Worm (Caenorhabditis elegans) whole organism, L2 larva: ENCODE data around the gene F32D8.13.

ENCODE experiments used
- C34F6.9 ChIP-seq: fragments of 150-350 bp; optimal IDR thresholded peaks from 2 replicates; lab custom pipeline; 2014; ENCODE audit warnings: missing biosample characterization, missing genetic modification characterization
- F13H6.1 ChIP-seq: sonication (generic microtip); optimal IDR thresholded peaks from 2 replicates; lab custom pipeline; 2016; ENCODE audit warnings: missing genetic modification characterization, missing compliant biosample characterization
- R02D3.7 ChIP-seq: fragments of 150-350 bp; optimal IDR thresholded peaks from 2 replicates; lab custom pipeline; 2014; ENCODE audit warnings: missing biosample characterization, missing genetic modification characterization
- Y55F3AM.14 ChIP-seq: fragments of 200-800 bp; sonication (Bioruptor generic); optimal IDR thresholded peaks from 2 replicates; lab custom pipeline; 2018; ENCODE audit warnings: mild to moderate bottlenecking, missing genetic modification characterization, missing compliant biosample characterization
- ZK546.5 ChIP-seq: sonication (generic microtip); optimal IDR thresholded peaks from 2 replicates; lab custom pipeline; 2017; ENCODE audit warnings: missing biosample characterization, missing genetic modification characterization
- alr-1 ChIP-seq: fragments of 150-350 bp; optimal IDR thresholded peaks from 2 replicates; lab custom pipeline; 2014; ENCODE audit warnings: missing biosample characterization, missing genetic modification characterization
- aly-2 ChIP-seq: fragments of 150-350 bp; optimal IDR thresholded peaks from 2 replicates; lab custom pipeline; 2014; ENCODE audit warnings: missing biosample characterization, missing genetic modification characterization
- ama-1 ChIP-seq: fragments of 150-350 bp; optimal IDR thresholded peaks from 2 replicates; lab custom pipeline; 2018; ENCODE audit warnings: inconsistent platforms
- blmp-1 ChIP-seq: sonication (generic microtip); optimal IDR thresholded peaks from 2 replicates; lab custom pipeline; 2017; ENCODE audit warnings: missing genetic modification characterization, mild to moderate bottlenecking, missing compliant biosample characterization, antibody characterized with exemption, moderate library complexity; ENCODE audit not compliant: insufficient read depth
- ceh-16 ChIP-seq: fragments of 150-350 bp; optimal IDR thresholded peaks from 2 replicates; lab custom pipeline; 2014; ENCODE audit warnings: missing biosample characterization, missing genetic modification characterization
- ceh-82 ChIP-seq: fragments of 150-350 bp; optimal IDR thresholded peaks from 2 replicates; lab custom pipeline; 2014; ENCODE audit warnings: missing biosample characterization, missing genetic modification characterization
- crh-2 ChIP-seq: sonication (generic microtip); optimal IDR thresholded peaks from 2 replicates; lab custom pipeline; 2017; ENCODE audit warnings: missing biosample characterization, missing genetic modification characterization
- dmd-4 ChIP-seq: sonication (generic microtip); optimal IDR thresholded peaks from 2 replicates; lab custom pipeline; 2017; ENCODE audit warnings: missing biosample characterization, missing genetic modification characterization
- elt-1 ChIP-seq: fragments of 150-350 bp; optimal IDR thresholded peaks from 2 replicates; lab custom pipeline; 2014; ENCODE audit warnings: missing biosample characterization, missing genetic modification characterization
- elt-3 ChIP-seq: sonication (generic microtip); optimal IDR thresholded peaks from 2 replicates; lab custom pipeline; 2017; ENCODE audit warnings: missing biosample characterization, missing genetic modification characterization
- fos-1 ChIP-seq: fragments of 150-350 bp; optimal IDR thresholded peaks from 2 replicates; lab custom pipeline; 2014; ENCODE audit warnings: missing biosample characterization, missing genetic modification characterization
- gmeb-1 ChIP-seq: fragments of 150-350 bp; optimal IDR thresholded peaks from 2 replicates; lab custom pipeline; 2014; ENCODE audit warnings: missing biosample characterization, missing genetic modification characterization
- lin-13 ChIP-seq: fragments of 150-350 bp; optimal IDR thresholded peaks from 2 replicates; lab custom pipeline; 2014; ENCODE audit warnings: missing biosample characterization, missing genetic modification reagents, missing genetic modification characterization
- lin-39 ChIP-seq: fragments of 150-350 bp; optimal IDR thresholded peaks from 2 replicates; lab custom pipeline; 2014; ENCODE audit warnings: missing biosample characterization, missing genetic modification reagents, missing genetic modification characterization
- lsy-2 ChIP-seq, 2 experiments: fragments of 150-350 bp in 1 of 2; sonication (generic microtip) in 1 of 2; optimal IDR thresholded peaks; 2 replicates each; lab custom pipeline; 2014 to 2017; ENCODE audit warnings: missing biosample characterization in 2 of 2, missing genetic modification characterization in 2 of 2
- mab-5 ChIP-seq: fragments of 150-350 bp; optimal IDR thresholded peaks from 2 replicates; lab custom pipeline; 2014; ENCODE audit warnings: missing biosample characterization, missing genetic modification characterization
- mbf-1 ChIP-seq: sonication (generic microtip); optimal IDR thresholded peaks from 2 replicates; lab custom pipeline; 2017; ENCODE audit warnings: missing biosample characterization, missing genetic modification characterization
- nhr-10 ChIP-seq: sonication (generic microtip); optimal IDR thresholded peaks from 2 replicates; lab custom pipeline; 2017; ENCODE audit warnings: missing biosample characterization, missing genetic modification characterization
- nhr-11 ChIP-seq: fragments of 150-350 bp; optimal IDR thresholded peaks from 2 replicates; lab custom pipeline; 2014; ENCODE audit warnings: missing biosample characterization, missing genetic modification characterization
- nhr-12 ChIP-seq: fragments of 150-350 bp; optimal IDR thresholded peaks from 2 replicates; lab custom pipeline; 2014; ENCODE audit warnings: missing biosample characterization, missing genetic modification characterization
- nhr-129 ChIP-seq: fragments of 150-350 bp; optimal IDR thresholded peaks from 2 replicates; lab custom pipeline; 2014; ENCODE audit warnings: missing biosample characterization, missing genetic modification characterization
- nhr-21 ChIP-seq: fragments of 150-350 bp; optimal IDR thresholded peaks from 2 replicates; lab custom pipeline; 2014; ENCODE audit warnings: missing biosample characterization, missing genetic modification characterization
- nhr-23 ChIP-seq: fragments of 150-350 bp; optimal IDR thresholded peaks from 2 replicates; lab custom pipeline; 2014; ENCODE audit warnings: missing biosample characterization, missing genetic modification reagents, missing genetic modification characterization
- nhr-237 ChIP-seq: fragments of 150-350 bp; optimal IDR thresholded peaks from 2 replicates; lab custom pipeline; 2014; ENCODE audit warnings: missing biosample characterization, missing genetic modification characterization
- nhr-25 ChIP-seq: fragments of 150-350 bp; sonication (generic microtip); optimal IDR thresholded peaks from 3 replicates; lab custom pipeline; 2014; ENCODE audit warnings: missing biosample characterization, missing genetic modification characterization
- nhr-6 ChIP-seq: fragments of 150-350 bp; optimal IDR thresholded peaks from 2 replicates; lab custom pipeline; 2014; ENCODE audit warnings: missing biosample characterization, missing genetic modification characterization
- nhr-77 ChIP-seq: fragments of 150-350 bp; optimal IDR thresholded peaks from 2 replicates; lab custom pipeline; 2014; ENCODE audit warnings: missing biosample characterization, missing genetic modification characterization
- peb-1 ChIP-seq: fragments of 150-350 bp; optimal IDR thresholded peaks from 2 replicates; lab custom pipeline; 2014; ENCODE audit warnings: missing biosample characterization, missing genetic modification characterization
- sem-4 ChIP-seq: fragments of 150-350 bp; optimal IDR thresholded peaks from 2 replicates; lab custom pipeline; 2014; ENCODE audit warnings: missing biosample characterization, missing genetic modification reagents, missing genetic modification characterization
- skn-1 ChIP-seq: sonication (generic microtip); optimal IDR thresholded peaks from 2 replicates; lab custom pipeline; 2017; ENCODE audit warnings: missing biosample characterization, missing genetic modification characterization
- sma-3 ChIP-seq: sonication (generic microtip); optimal IDR thresholded peaks from 2 replicates; lab custom pipeline; 2016; ENCODE audit warnings: missing genetic modification reagents, missing genetic modification characterization, missing compliant biosample characterization
- sma-9 ChIP-seq, 2 experiments: fragments of 150-350 bp in 1 of 2; sonication (generic microtip) in 1 of 2; optimal IDR thresholded peaks; 2 replicates each; lab custom pipeline; 2014 to 2016; ENCODE audit warnings: missing genetic modification characterization in 2 of 2, mild to moderate bottlenecking in 1 of 2, missing biosample characterization in 1 of 2, missing compliant biosample characterization in 1 of 2, missing genetic modification reagents in 1 of 2, moderate library complexity in 1 of 2
- snpc-4 ChIP-seq: fragments of 150-350 bp; optimal IDR thresholded peaks from 2 replicates; lab custom pipeline; 2014; ENCODE audit warnings: missing biosample characterization, missing genetic modification characterization
- unc-55 ChIP-seq: fragments of 150-350 bp; sonication (generic microtip); optimal IDR thresholded peaks from 3 replicates; lab custom pipeline; 2014; ENCODE audit warnings: missing biosample characterization, missing genetic modification reagents, missing genetic modification characterization
- unc-62 ChIP-seq: fragments of 150-350 bp; optimal IDR thresholded peaks from 2 replicates; lab custom pipeline; 2014; ENCODE audit warnings: missing biosample characterization, missing genetic modification reagents, missing genetic modification characterization
- zag-1 ChIP-seq: fragments of 150-350 bp; optimal IDR thresholded peaks from 2 replicates; lab custom pipeline; 2014; ENCODE audit warnings: missing biosample characterization, missing genetic modification characterization
- ztf-11 ChIP-seq: sonication (generic microtip); optimal IDR thresholded peaks from 2 replicates; lab custom pipeline; 2017; ENCODE audit warnings: missing biosample characterization, missing genetic modification characterization
- ztf-4 ChIP-seq: fragments of 150-350 bp; optimal IDR thresholded peaks from 2 replicates; lab custom pipeline; 2014; ENCODE audit warnings: missing biosample characterization, missing genetic modification characterization

The F32D8.13 gene

DNA sequence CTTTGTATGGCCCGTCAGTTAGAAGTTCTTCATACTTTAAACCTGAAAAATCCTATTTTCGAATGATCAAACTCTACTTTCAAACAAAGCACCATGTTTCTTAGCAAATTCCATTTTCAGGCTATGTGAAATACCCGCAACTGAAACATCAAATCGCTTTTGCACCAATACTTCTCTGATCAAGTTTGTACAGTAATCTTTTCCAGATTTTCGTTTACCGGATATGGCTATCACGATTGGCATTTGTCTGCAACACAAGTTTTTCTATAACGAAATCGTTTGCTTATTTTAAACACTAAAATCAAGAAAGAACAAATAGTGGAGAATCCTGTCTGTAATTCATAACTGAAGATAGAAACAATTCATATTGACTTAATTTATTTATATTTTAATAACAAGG is at the start of gene F32D8.13:
TSS of gene F32D8.13 (minus strand) at position 249 of the 400 bp plus-strand sequence.
- TF ChIP-seq nhr-12 (tag; lab: Kevin White, UChicago): no peak
- no peak for TF ChIP-seq zag-1 (tag; lab: Kevin White, UChicago)
- peak; percentile 0 for TF ChIP-seq gmeb-1
- TF ChIP-seq peb-1 (tag; lab: Kevin White, UChicago): no peak
- TF ChIP-seq ama-1 (lab: Kevin White, UChicago): peak; percentile 56
- TF ChIP-seq ztf-4 (tag; lab: Kevin White, UChicago): no peak
- peak; percentile 17 for TF ChIP-seq nhr-25
- peak in 1 of 2 experiments; percentile 0 for TF ChIP-seq lsy-2 (tag; optimal IDR thresholded peaks at IDR 0.05; lab: Kevin White, UChicago)
- TF ChIP-seq ZK546.5 (tag; lab: Kevin White, UChicago): peak; percentile 10

DNA sequence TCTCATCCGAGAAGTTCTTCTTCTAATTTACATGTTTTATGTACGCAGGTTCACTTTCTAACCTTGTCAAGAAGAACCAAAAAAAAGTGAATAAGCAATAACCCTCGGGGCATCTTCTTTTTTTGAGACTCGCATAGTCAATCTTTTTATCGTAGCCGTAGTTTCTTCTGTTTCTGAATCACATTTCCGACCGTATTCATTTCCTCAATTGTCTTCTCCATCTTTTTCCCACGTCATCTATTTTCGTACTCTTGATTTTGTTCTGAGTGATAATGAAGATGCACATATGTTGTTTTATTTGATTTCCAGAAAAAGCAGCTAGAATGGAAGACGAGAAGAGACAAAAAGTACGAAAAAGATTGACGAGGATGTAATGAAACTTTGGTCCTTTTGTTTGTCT is 48.6 kb upstream of the F32D8.13 start:
- TF ChIP-seq nhr-10 (tag; lab: Kevin White, UChicago): no peak
- TF ChIP-seq snpc-4 (tag; lab: Kevin White, UChicago): no peak
- no peak for TF ChIP-seq ZK546.5 (tag; lab: Kevin White, UChicago)
- no peak for TF ChIP-seq lin-13 (GFP tag; lab: Kevin White, UChicago)
- TF ChIP-seq C34F6.9 (tag; lab: Kevin White, UChicago): no peak
- TF ChIP-seq lsy-2 (tag; optimal IDR thresholded peaks at IDR 0.05; lab: Kevin White, UChicago): peak in 1 of 2 experiments; percentile 15

DNA sequence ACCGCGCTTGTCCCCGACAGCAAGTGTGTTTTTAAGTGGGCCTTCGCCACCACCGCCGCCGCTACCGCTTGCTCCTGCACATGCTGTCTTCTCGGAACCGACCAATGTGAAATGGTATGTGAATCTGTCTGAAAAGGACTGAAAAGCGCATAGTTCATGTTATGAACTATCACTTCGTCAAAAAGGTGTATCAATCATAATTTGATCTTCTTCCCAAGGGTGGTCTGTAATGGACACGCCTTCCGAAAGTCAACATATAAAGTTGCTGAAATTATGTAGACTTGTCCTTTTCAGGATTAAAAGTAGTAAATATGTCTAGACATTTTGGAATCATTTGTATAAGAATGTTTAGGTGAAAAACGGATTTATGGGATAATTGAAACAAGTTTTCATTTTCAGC is 45.8 kb upstream of the F32D8.13 start, which contains the start of gene zip-9:
TSS of gene zip-9 (plus strand) at position 301 of the 400 bp plus-strand sequence.
- TF ChIP-seq mbf-1 (tag; lab: Kevin White, UChicago) (no peak), lin-39 (tag; lab: Kevin White, UChicago) (no peak), sma-9 (GFP tag; optimal IDR thresholded peaks at IDR 0.05; lab: Kevin White, UChicago) (no peak), sma-9 (tag; optimal IDR thresholded peaks at IDR 0.05; lab: Kevin White, UChicago) (no peak), skn-1 (tag; lab: Kevin White, UChicago) (no peak), nhr-237 (no peak), sem-4 (tag; lab: Kevin White, UChicago) (no peak), aly-2 (no peak), nhr-25 (no peak), alr-1 (tag; lab: Kevin White, UChicago) (no peak)

DNA sequence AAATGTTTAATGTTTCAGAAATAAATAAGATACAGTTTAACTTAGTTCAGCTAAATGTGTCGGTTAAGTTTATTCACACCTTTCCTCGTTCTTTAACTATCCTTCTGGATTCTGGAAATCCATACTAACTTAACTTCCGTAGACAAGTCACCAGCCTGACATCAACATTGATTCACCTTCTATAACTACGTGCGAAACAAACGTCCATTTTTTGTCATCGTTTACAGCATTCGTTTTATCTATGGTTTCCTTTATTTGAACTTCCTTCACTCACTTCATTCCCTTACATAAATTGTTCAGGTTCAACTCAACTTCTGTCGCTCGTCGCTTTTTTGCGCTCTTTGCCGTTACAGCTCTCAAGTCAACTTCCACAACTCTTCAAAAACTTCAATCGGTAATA is 44.8 kb upstream of the F32D8.13 start, which contains the start of gene F17C11.26:
TSS of gene F17C11.26 (plus strand) at position 301 of the 400 bp plus-strand sequence.
- TF ChIP-seq nhr-237: no peak
- no peak for TF ChIP-seq unc-55
- no peak for TF ChIP-seq ceh-16 (tag; lab: Kevin White, UChicago)
- no peak for TF ChIP-seq nhr-21
- TF ChIP-seq nhr-25: no peak

DNA sequence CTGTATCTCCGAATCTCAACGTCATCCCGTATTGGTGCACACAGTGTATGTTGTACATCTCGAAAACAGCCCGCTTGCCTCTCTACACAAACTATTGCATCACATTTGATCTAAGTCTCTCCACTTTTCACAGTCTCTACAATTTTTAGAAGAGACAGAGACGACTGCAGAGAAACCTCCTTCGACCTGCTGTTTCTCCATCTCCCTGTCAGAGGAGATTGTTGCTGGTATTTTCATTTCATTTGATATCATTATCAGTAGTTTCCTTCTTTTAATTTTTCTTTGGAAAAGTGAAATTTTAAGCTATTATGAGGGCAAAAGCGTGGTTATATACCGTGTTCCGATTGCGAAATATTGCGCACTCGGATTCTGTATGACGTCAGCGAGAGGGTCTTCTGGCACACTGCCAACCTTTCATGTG is 44.2 kb upstream of the F32D8.13 start:
- TF ChIP-seq sem-4 (tag; lab: Kevin White, UChicago) (no peak), unc-62 (GFP tag; lab: Kevin White, UChicago) (no peak), nhr-10 (tag; lab: Kevin White, UChicago) (no peak), elt-1 (tag; lab: Kevin White, UChicago) (no peak), gmeb-1 (peak; percentile 62), fos-1 (peak; percentile 74), nhr-11 (tag; lab: Kevin White, UChicago) (no peak), nhr-129 (peak; percentile 100), elt-3 (no peak), zag-1 (tag; lab: Kevin White, UChicago) (peak; percentile 27), ztf-11 (tag; lab: Kevin White, UChicago) (no peak), blmp-1 (peak; percentile 71), ceh-16 (tag; lab: Kevin White, UChicago) (no peak), F13H6.1 (tag; lab: Kevin White, UChicago) (peak; percentile 77), nhr-23 (tag; lab: Kevin White, UChicago) (no peak), crh-2 (tag; lab: Kevin White, UChicago) (peak; percentile 81), ztf-4 (tag; lab: Kevin White, UChicago) (peak; percentile 48), nhr-6 (tag; lab: Kevin White, UChicago) (no peak), mab-5 (tag; lab: Kevin White, UChicago) (no peak), unc-55 (peak; percentile 59), ceh-82 (tag; lab: Kevin White, UChicago) (no peak), Y55F3AM.14 (GFP tag; lab: Kevin White, UChicago) (peak; percentile 77), snpc-4 (tag; lab: Kevin White, UChicago) (no peak), skn-1 (tag; lab: Kevin White, UChicago) (peak; percentile 75), nhr-237 (no peak), nhr-25 (peak; percentile 45), dmd-4 (tag; lab: Kevin White, UChicago) (no peak), R02D3.7 (tag; lab: Kevin White, UChicago) (no peak), peb-1 (tag; lab: Kevin White, UChicago) (no peak), nhr-77 (tag; lab: Kevin White, UChicago) (no peak), sma-3 (GFP tag; lab: Kevin White, UChicago) (peak; percentile 72), sma-9 (GFP tag; optimal IDR thresholded peaks at IDR 0.05; lab: Kevin White, UChicago) (peak; percentile 67), sma-9 (tag; optimal IDR thresholded peaks at IDR 0.05; lab: Kevin White, UChicago) (no peak), C34F6.9 (tag; lab: Kevin White, UChicago) (peak; percentile 75), aly-2 (no peak), lsy-2 (tag; optimal IDR thresholded peaks at IDR 0.05; lab: Kevin White, UChicago) (peak in 1 of 2 experiments; percentile 65)
